Worm (Caenorhabditis elegans) whole organism, L3 larva: ENCODE results near the gene srw-29.
A peak's percentile ranks its signal among the peaks of the same experiment; 100 is the strongest.
"Not testable (repeated sequence)": the region's sequence is repeated elsewhere in the genome, so short reads cannot be mapped to it uniquely, and the experiment has no call there.

Experiments
- R02D3.7 ChIP-seq: fragments of 150-350 bp; optimal IDR thresholded peaks from 2 replicates; lab custom pipeline; 2014; ENCODE audit warnings: missing biosample characterization, missing genetic modification characterization
- ZK546.5 ChIP-seq: sonication (generic microtip); optimal IDR thresholded peaks from 2 replicates; lab custom pipeline; 2017; ENCODE audit warnings: missing biosample characterization, missing genetic modification characterization
- aly-2 ChIP-seq: fragments of 150-350 bp; optimal IDR thresholded peaks from 2 replicates; lab custom pipeline; 2014; ENCODE audit warnings: missing biosample characterization, missing genetic modification characterization
- ceh-28 ChIP-seq: fragments of 150-350 bp; optimal IDR thresholded peaks from 2 replicates; lab custom pipeline; 2014; ENCODE audit warnings: missing biosample characterization, missing genetic modification reagents, missing genetic modification characterization
- ceh-9 ChIP-seq: sonication (generic microtip); optimal IDR thresholded peaks from 2 replicates; lab custom pipeline; 2018; ENCODE audit warnings: missing biosample characterization, missing genetic modification characterization
- daf-12 ChIP-seq: fragments of 150-350 bp; optimal IDR thresholded peaks from 2 replicates; lab custom pipeline; 2014; ENCODE audit warnings: missing biosample characterization, missing genetic modification reagents, missing genetic modification characterization
- egl-27 ChIP-seq: sonication (generic microtip); optimal IDR thresholded peaks from 4 replicates; lab custom pipeline; 2017; ENCODE audit warnings: missing biosample characterization, missing genetic modification reagents, missing genetic modification characterization
- egl-5 ChIP-seq: fragments of 150-350 bp; optimal IDR thresholded peaks from 2 replicates; lab custom pipeline; 2017; ENCODE audit warnings: missing biosample characterization, missing genetic modification reagents, missing genetic modification characterization, inconsistent platforms
- elt-1 ChIP-seq: fragments of 150-350 bp; optimal IDR thresholded peaks from 2 replicates; lab custom pipeline; 2014; ENCODE audit warnings: missing biosample characterization, missing genetic modification characterization
- elt-2 ChIP-seq: sonication (generic microtip); optimal IDR thresholded peaks from 2 replicates; lab custom pipeline; 2016; ENCODE audit warnings: missing genetic modification reagents, mild to moderate bottlenecking, missing genetic modification characterization, missing compliant biosample characterization
- elt-3 ChIP-seq, 3 experiments: fragments of 150-350 bp in 1 of 3; sonication (generic microtip) in 2 of 3; optimal IDR thresholded peaks; 2 replicates in 2 of 3; 4 replicates in 1 of 3; lab custom pipeline; 2014 to 2017; ENCODE audit warnings: missing biosample characterization in 3 of 3, missing genetic modification characterization in 3 of 3
- fkh-10 ChIP-seq: sonication (generic microtip); optimal IDR thresholded peaks from 2 replicates; lab custom pipeline; 2017; ENCODE audit warnings: missing biosample characterization, missing genetic modification reagents, missing genetic modification characterization
- hmg-11 ChIP-seq: sonication (generic microtip); optimal IDR thresholded peaks from 2 replicates; lab custom pipeline; 2016; ENCODE audit warnings: missing genetic modification characterization, missing compliant biosample characterization
- jun-1 ChIP-seq: fragments of 150-350 bp; optimal IDR thresholded peaks from 2 replicates; lab custom pipeline; 2014; ENCODE audit warnings: missing biosample characterization, missing genetic modification reagents, missing genetic modification characterization
- lin-15B ChIP-seq: fragments of 150-350 bp; optimal IDR thresholded peaks from 2 replicates; lab custom pipeline; 2014; ENCODE audit warnings: missing biosample characterization, missing genetic modification characterization
- lin-39 ChIP-seq: fragments of 150-350 bp; optimal IDR thresholded peaks from 2 replicates; lab custom pipeline; 2018; ENCODE audit warnings: missing biosample characterization, missing genetic modification reagents, missing genetic modification characterization
- lsy-12 ChIP-seq: sonication (generic microtip); optimal IDR thresholded peaks from 2 replicates; lab custom pipeline; 2016; ENCODE audit warnings: mild to moderate bottlenecking, missing genetic modification characterization, missing compliant biosample characterization
- mml-1 ChIP-seq: fragments of 150-350 bp; sonication (generic microtip); optimal IDR thresholded peaks from 3 replicates; lab custom pipeline; 2014; ENCODE audit warnings: missing biosample characterization, missing genetic modification characterization
- nfya-1 ChIP-seq: sonication (generic microtip); optimal IDR thresholded peaks from 2 replicates; lab custom pipeline; 2017; ENCODE audit warnings: missing genetic modification characterization, mild to moderate bottlenecking, missing compliant biosample characterization, antibody characterized with exemption, moderate library complexity; ENCODE audit not compliant: insufficient read depth
- nhr-12 ChIP-seq: fragments of 150-350 bp; optimal IDR thresholded peaks from 2 replicates; lab custom pipeline; 2014; ENCODE audit warnings: missing biosample characterization, missing genetic modification characterization
- nhr-23 ChIP-seq: fragments of 150-350 bp; optimal IDR thresholded peaks from 2 replicates; lab custom pipeline; 2014; ENCODE audit warnings: missing biosample characterization, missing genetic modification reagents, missing genetic modification characterization
- nhr-28 ChIP-seq: fragments of 150-350 bp; optimal IDR thresholded peaks from 2 replicates; lab custom pipeline; 2014; ENCODE audit warnings: missing biosample characterization, missing genetic modification characterization
- nhr-43 ChIP-seq: sonication (generic microtip); optimal IDR thresholded peaks from 2 replicates; lab custom pipeline; 2016; ENCODE audit warnings: mild to moderate bottlenecking, missing genetic modification characterization, missing compliant biosample characterization; ENCODE audit not compliant: poor library complexity, severe bottlenecking
- nhr-67 ChIP-seq: fragments of 150-350 bp; optimal IDR thresholded peaks from 2 replicates; lab custom pipeline; 2014; ENCODE audit warnings: missing biosample characterization, missing genetic modification characterization
- nhr-76 ChIP-seq: fragments of 150-350 bp; sonication (generic microtip); optimal IDR thresholded peaks from 5 replicates; lab custom pipeline; 2014; ENCODE audit warnings: missing biosample characterization, missing genetic modification characterization
- pqm-1 ChIP-seq: fragments of 150-350 bp; optimal IDR thresholded peaks from 2 replicates; lab custom pipeline; 2017; ENCODE audit warnings: missing biosample characterization, missing genetic modification characterization, inconsistent platforms
- skn-1 ChIP-seq: fragments of 150-350 bp; optimal IDR thresholded peaks from 2 replicates; lab custom pipeline; 2014; ENCODE audit warnings: missing biosample characterization, missing genetic modification characterization
- unc-39 ChIP-seq: sonication (generic microtip); optimal IDR thresholded peaks from 4 replicates; lab custom pipeline; 2017; ENCODE audit warnings: missing biosample characterization, missing genetic modification characterization
- ztf-11 ChIP-seq: fragments of 150-350 bp; optimal IDR thresholded peaks from 2 replicates; lab custom pipeline; 2014; ENCODE audit warnings: missing biosample characterization, missing genetic modification characterization
- ztf-4 ChIP-seq: fragments of 150-350 bp; optimal IDR thresholded peaks from 2 replicates; lab custom pipeline; 2014; ENCODE audit warnings: missing biosample characterization, missing genetic modification characterization

srw-29 gene

DNA sequence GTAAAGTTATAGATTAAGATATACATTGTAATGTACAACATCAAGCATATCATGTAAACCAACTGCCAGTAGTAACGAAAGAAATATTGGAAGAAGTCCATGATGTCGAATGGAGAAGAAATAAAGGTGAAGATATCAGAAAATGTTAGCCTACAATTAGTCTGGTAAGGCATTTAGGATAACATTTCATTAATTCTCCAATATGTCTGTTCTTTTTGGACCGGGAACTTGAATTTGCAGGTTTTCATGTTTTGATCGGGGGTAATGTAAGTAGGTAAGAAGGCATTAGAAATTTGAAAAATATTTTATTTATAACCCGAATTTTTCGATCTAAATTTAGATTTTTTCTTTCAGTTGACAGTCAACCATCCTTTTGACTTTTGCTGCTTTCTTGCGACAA is 30.6 kb downstream of the srw-29 start, which contains the start of gene srd-63:
srd-63 (minus strand) TSS at position 101 of the 400 bp plus-strand sequence.
- no peak for TF ChIP-seq hmg-11 (tag; lab: Kevin White, UChicago)
- TF ChIP-seq lin-39 (tag; lab: Kevin White, UChicago) = no peak
- TF ChIP-seq nhr-43 = no peak
- no peak for TF ChIP-seq aly-2
- no peak for TF ChIP-seq ztf-11 (tag; lab: Kevin White, UChicago)
- no peak for TF ChIP-seq nhr-12 (tag; lab: Kevin White, UChicago)
- no peak for TF ChIP-seq daf-12 (tag; lab: Kevin White, UChicago)
- TF ChIP-seq ZK546.5 (tag; lab: Kevin White, UChicago) = no peak
- TF ChIP-seq ceh-28 (tag; lab: Kevin White, UChicago) = no peak
- no peak for TF ChIP-seq elt-1 (tag; lab: Kevin White, UChicago)
- no peak for TF ChIP-seq nhr-28 (tag; lab: Kevin White, UChicago)
- no peak for TF ChIP-seq R02D3.7 (tag; lab: Kevin White, UChicago)
- TF ChIP-seq unc-39 (tag; lab: Kevin White, UChicago) = no peak
- TF ChIP-seq egl-27 (tag; lab: Kevin White, UChicago) = no peak
- no peak for TF ChIP-seq lin-15B (tag; lab: Kevin White, UChicago)
- no peak for TF ChIP-seq ceh-9
- TF ChIP-seq egl-5 (tag; lab: Kevin White, UChicago) = no peak
- no peak for TF ChIP-seq ztf-4 (tag; lab: Kevin White, UChicago)
- no peak for TF ChIP-seq nhr-76
- no peak for TF ChIP-seq nhr-23 (tag; lab: Kevin White, UChicago)

- TF ChIP-seq unc-39 (tag; lab: Kevin White, UChicago) = no peak
- peak; percentile 30 for TF ChIP-seq pqm-1 (tag; lab: Kevin White, UChicago)
- peak; percentile 39 for TF ChIP-seq elt-2 (tag; lab: Kevin White, UChicago)
- TF ChIP-seq nhr-67 (tag; lab: Kevin White, UChicago) = no peak
- no peak for TF ChIP-seq nfya-1
- TF ChIP-seq elt-1 (tag; lab: Kevin White, UChicago) = no peak
Observed at ce11 chrV:16390655-16391054, 33.7 kb downstream of the srw-29 start, which contains the start of gene gst-44. TSS of gene gst-44 (plus strand) at chrV:16390891.

DNA sequence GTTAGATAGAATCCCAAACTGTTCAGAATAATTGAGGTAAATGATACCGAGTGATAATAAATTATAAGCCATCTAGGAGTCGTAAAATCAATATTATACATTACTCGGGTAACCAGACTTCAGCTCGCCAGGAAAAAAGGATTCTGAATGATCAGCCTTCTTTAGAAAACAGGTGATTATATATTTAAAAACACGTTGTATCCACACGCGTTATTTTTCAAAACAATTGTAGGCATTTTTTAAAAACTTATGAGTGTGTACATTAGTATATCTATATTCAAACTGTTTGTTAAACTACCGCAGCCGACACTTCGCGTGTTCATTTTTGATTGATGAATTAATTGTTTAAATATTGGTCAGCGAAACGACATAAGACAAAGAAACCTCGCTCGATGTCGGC is 36.1 kb downstream of the srw-29 start, which contains the start of gene sri-65:
sri-65 (minus strand) TSS at position 101 of the 400 bp plus-strand sequence.
- TF ChIP-seq ceh-9 (no peak), lin-39 (tag; lab: Kevin White, UChicago) (no peak), ztf-11 (tag; lab: Kevin White, UChicago) (no peak), jun-1 (tag; lab: Kevin White, UChicago) (no peak), nfya-1 (no peak)

- not testable (repeated sequence) for TF ChIP-seq skn-1; daf-12 (tag; lab: Kevin White, UChicago); lsy-12 (tag; lab: Kevin White, UChicago)
Observed at ce11 chrV:16383729-16384128, 40.6 kb downstream of the srw-29 start, which contains the start of gene F13A7.7. TSS of gene F13A7.7 (minus strand) at chrV:16383829.

ce11 chrV:16382949-16383348 is 41.4 kb downstream of the srw-29 start:
- TF ChIP-seq ztf-11 (tag; lab: Kevin White, UChicago) = no peak
- TF ChIP-seq nhr-12 (tag; lab: Kevin White, UChicago) = no peak
- TF ChIP-seq aly-2 = no peak
- no peak for TF ChIP-seq elt-1 (tag; lab: Kevin White, UChicago)
- no peak for TF ChIP-seq R02D3.7 (tag; lab: Kevin White, UChicago)
- TF ChIP-seq daf-12 (tag; lab: Kevin White, UChicago) = no peak
- no peak for TF ChIP-seq mml-1 (tag; lab: Kevin White, UChicago)

ce11 chrV:16377849-16378248 is 46.5 kb downstream of the srw-29 start, which contains the start of gene F13A7.1:
TSS of gene F13A7.1 (minus strand) at chrV:16377949.
- TF ChIP-seq elt-3 (tag; optimal IDR thresholded peaks at IDR 0.05; lab: Kevin White, UChicago) = no peak

- TF ChIP-seq fkh-10 = no peak
- no peak for TF ChIP-seq R02D3.7 (tag; lab: Kevin White, UChicago)
- TF ChIP-seq, all 47 proteins: peak for 0
Observed at ce11 chrV:16377188-16377587, 47.1 kb downstream of the srw-29 start.
